Worm (Caenorhabditis elegans) whole organism, late embryonic: Measurements from ENCODE around the gene snai-1.

Experiments
- pqm-1 ChIP-seq: sonication (generic microtip); optimal IDR thresholded peaks from 2 replicates; lab custom pipeline; 2016; ENCODE audit warnings: missing genetic modification characterization, missing compliant biosample characterization
- sdc-2 ChIP-seq: sonication (generic microtip); optimal IDR thresholded peaks from 2 replicates; lab custom pipeline; 2016; ENCODE audit warnings: missing genotype, missing genetic modification characterization, missing compliant biosample characterization

ce11 chrIV:303264-303663 lies 10.3 kb downstream of the snai-1 start:
- TF ChIP-seq sdc-2 (tag; lab: Kevin White, UChicago) (no peak), pqm-1 (no peak)
